ENCODE assay signal across 1 fruit fly cellular context in the genomic region with DNA sequence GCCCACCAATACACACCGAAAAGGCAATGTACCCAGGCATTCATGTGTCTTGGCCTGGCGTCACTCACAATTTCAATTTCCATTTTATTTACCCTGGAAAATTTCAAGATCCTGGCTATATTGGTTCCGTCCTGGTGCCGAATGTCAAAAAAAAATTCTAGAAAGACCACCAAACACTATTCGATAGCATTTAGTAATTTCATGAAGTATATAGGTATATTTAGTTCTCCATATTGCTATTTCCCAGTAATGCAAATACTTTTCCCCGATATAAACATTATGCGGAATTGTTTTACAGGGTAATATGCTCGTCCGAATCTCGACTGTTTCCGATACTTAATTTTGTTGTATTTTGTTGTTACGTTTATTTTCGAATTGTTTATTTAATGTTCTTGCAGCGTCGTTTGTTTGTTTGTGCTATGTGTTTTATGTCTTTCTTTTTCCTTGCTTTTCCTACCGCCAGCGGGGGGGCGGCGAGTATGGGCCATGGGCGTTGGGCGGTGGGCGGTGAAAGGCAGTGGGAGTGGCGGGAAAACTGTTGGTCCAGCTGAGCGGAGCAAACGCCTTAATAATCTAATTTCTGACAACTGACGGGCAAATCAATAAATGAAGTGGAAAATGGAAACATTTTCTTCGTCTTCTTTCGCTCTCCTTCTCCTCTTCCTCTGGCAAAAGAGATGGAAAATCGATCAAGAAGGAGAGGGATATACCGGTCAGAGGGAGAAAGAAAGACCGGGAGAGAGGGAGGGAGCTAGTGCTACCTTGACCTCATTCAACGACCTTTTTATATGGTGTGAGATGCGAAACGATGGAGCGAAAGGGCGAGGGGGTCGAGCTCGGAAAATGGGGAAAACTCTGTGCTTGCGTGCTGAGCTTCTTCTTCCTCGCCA.
TF ChIP-seq lines count a peak whose summit lies in the region.

No protein-coding gene starts in this region.

TF ChIP-seq in whole organism, embryonic, 481 proteins besides CTCF, POLR2A, EP300 and RAD21 (continued from another document and continues in another):
- TF ChIP-seq E2f1 (GFP tag; IDR thresholded peaks at IDR 0.05; lab: Robert Waterston, UW) (peak; percentile 42), jumu (GFP tag; optimal IDR thresholded peaks at IDR 0.05; lab: Kevin White, UChicago) (peak; percentile 28), Antp (GFP tag; optimal IDR thresholded peaks at IDR 0.05; lab: Kevin White, UChicago) (peak; percentile 42), salm (tag; optimal IDR thresholded peaks at IDR 0.05; lab: Kevin White, UChicago) (peak; percentile 2), Hr39 (optimal IDR thresholded peaks at IDR 0.05; lab: Kevin White, UChicago) (no peak), D19A (tag; optimal IDR thresholded peaks at IDR 0.05; lab: Kevin White, UChicago) (peak; percentile 36), gcm2 (GFP tag; optimal IDR thresholded peaks at IDR 0.05; lab: Kevin White, UChicago) (no peak), CG14667 (GFP tag; IDR thresholded peaks at IDR 0.05; lab: Robert Waterston, UW) (no peak), gce (GFP tag; IDR thresholded peaks at IDR 0.05; lab: Robert Waterston, UW) (0 out of 3 replicates have a peak, but pooled peaks have one; percentile 50), ci (GFP tag; IDR thresholded peaks at IDR 0.05; lab: Robert Waterston, UW) (peak; percentile 66; the same call in 2 of the 3 replicates), CG7372 (GFP tag; IDR thresholded peaks at IDR 0.05; lab: Robert Waterston, UW) (0 out of 2 replicates have a peak, but pooled peaks have one; percentile 35), CG10431 (GFP tag; optimal IDR thresholded peaks at IDR 0.05; lab: Kevin White, UChicago) (no peak), Dbx (GFP tag; IDR thresholded peaks at IDR 0.05; lab: Robert Waterston, UW) (0 out of 3 replicates have a peak, but pooled peaks have one; percentile 34), CG7556 (GFP tag; optimal IDR thresholded peaks at IDR 0.05; lab: Kevin White, UChicago) (peak; percentile 63), CG1647 (GFP tag; optimal IDR thresholded peaks at IDR 0.05; lab: Kevin White, UChicago) (peak; percentile 38), Ets65A (GFP tag; lab: Kevin White, UChicago) (peak; percentile 90), CG8765 (GFP tag; IDR thresholded peaks at IDR 0.05; lab: Robert Waterston, UW) (no peak), E2f2 (GFP tag; IDR thresholded peaks at IDR 0.05; lab: Robert Waterston, UW) (peak; percentile 38), caup (GFP tag; optimal IDR thresholded peaks at IDR 0.05; lab: Kevin White, UChicago; ENCODE audit: severe bottlenecking) (peak; percentile 51), CG17802 (tag; optimal IDR thresholded peaks at IDR 0.05; lab: Kevin White, UChicago) (no peak), CG12942 (GFP tag; optimal IDR thresholded peaks at IDR 0.05; lab: Kevin White, UChicago) (peak; percentile 13), CG3065 (GFP tag; optimal IDR thresholded peaks at IDR 0.05; lab: Kevin White, UChicago) (peak; percentile 66), CG12299 (tag; optimal IDR thresholded peaks at IDR 0.05; lab: Kevin White, UChicago) (peak; percentile 20), Opbp (GFP tag; IDR thresholded peaks at IDR 0.05; lab: Robert Waterston, UW; ENCODE audit: partially characterized antibody) (no peak), MESR4 (GFP tag; optimal IDR thresholded peaks at IDR 0.05; lab: Kevin White, UChicago) (no peak), C15 (GFP tag; IDR thresholded peaks at IDR 0.05; lab: Robert Waterston, UW) (no peak), nom (GFP tag; optimal IDR thresholded peaks at IDR 0.05; lab: Kevin White, UChicago) (no peak), Lim3 (GFP tag; IDR thresholded peaks at IDR 0.05; lab: Robert Waterston, UW) (no peak), dati (GFP tag; IDR thresholded peaks at IDR 0.05; lab: Robert Waterston, UW) (no peak), Lhr (GFP tag; optimal IDR thresholded peaks at IDR 0.05; lab: Kevin White, UChicago) (no peak), Neu2 (GFP tag; optimal IDR thresholded peaks at IDR 0.05; lab: Kevin White, UChicago; ENCODE audit: borderline replicate concordance) (no peak), ATbp (GFP tag; optimal IDR thresholded peaks at IDR 0.05; lab: Kevin White, UChicago) (peak; percentile 52), mirr (GFP tag; optimal IDR thresholded peaks at IDR 0.05; lab: Kevin White, UChicago) (no peak), Dfd (GFP tag; optimal IDR thresholded peaks at IDR 0.05; lab: Kevin White, UChicago) (peak in 1 of 2 experiments; percentile 18), CG4707 (GFP tag; optimal IDR thresholded peaks at IDR 0.05; lab: Kevin White, UChicago) (no peak), chinmo (GFP tag; IDR thresholded peaks at IDR 0.05; lab: Robert Waterston, UW; ENCODE audit: partially characterized antibody) (no peak), CG6791 (GFP tag; IDR thresholded peaks at IDR 0.05; lab: Robert Waterston, UW; ENCODE audit: partially characterized antibody) (no peak), CG10321 (GFP tag; IDR thresholded peaks at IDR 0.05; lab: Robert Waterston, UW) (no peak), unc-4 (GFP tag; IDR thresholded peaks at IDR 0.05; lab: Robert Waterston, UW; ENCODE audit: partially characterized antibody) (no peak), Vsx1 (GFP tag; optimal IDR thresholded peaks at IDR 0.05; lab: Kevin White, UChicago) (peak; percentile 8), Dp (GFP tag; optimal IDR thresholded peaks at IDR 0.05; lab: Kevin White, UChicago) (no peak), CG17186 (GFP tag; optimal IDR thresholded peaks at IDR 0.05; lab: Kevin White, UChicago) (no peak), CG7745 (tag; optimal IDR thresholded peaks at IDR 0.05; lab: Kevin White, UChicago) (no peak), Doc3 (GFP tag; IDR thresholded peaks at IDR 0.05; lab: Robert Waterston, UW; ENCODE audit: partially characterized antibody) (no peak), nau (GFP tag; optimal IDR thresholded peaks at IDR 0.05; lab: Kevin White, UChicago) (peak; percentile 46), CG9932 (GFP tag; IDR thresholded peaks at IDR 0.05; lab: Robert Waterston, UW) (0 out of 2 replicates have a peak, but pooled peaks have one; percentile 24), CG15011 (GFP tag; optimal IDR thresholded peaks at IDR 0.05; lab: Kevin White, UChicago) (peak; percentile 46), CG10959 (GFP tag; IDR thresholded peaks at IDR 0.05; lab: Robert Waterston, UW) (peak; percentile 49; the same call in 1 of the 2 replicates), pzg (GFP tag; optimal IDR thresholded peaks at IDR 0.05; lab: Kevin White, UChicago) (no peak), CG3281 (GFP tag; optimal IDR thresholded peaks at IDR 0.05; lab: Kevin White, UChicago) (peak; percentile 49), sens (GFP tag; lab: Kevin White, UChicago) (peak; percentile 96), BEAF-32 (GFP tag; optimal IDR thresholded peaks at IDR 0.05; lab: Kevin White, UChicago) (no peak), CHES-1-like (GFP tag; optimal IDR thresholded peaks at IDR 0.05; lab: Kevin White, UChicago) (peak; percentile 15), MBD-R2 (GFP tag; IDR thresholded peaks at IDR 0.05; lab: Robert Waterston, UW) (no peak; the same call in 1 of the 2 replicates), CG8388 (GFP tag; optimal IDR thresholded peaks at IDR 0.05; lab: Kevin White, UChicago) (peak; percentile 51), CG13624 (GFP tag; optimal IDR thresholded peaks at IDR 0.05; lab: Kevin White, UChicago) (peak; percentile 50), Dip3 (GFP tag; optimal IDR thresholded peaks at IDR 0.05; lab: Kevin White, UChicago) (peak; percentile 42), ato (GFP tag; IDR thresholded peaks at IDR 0.05; lab: Robert Waterston, UW; ENCODE audit: partially characterized antibody) (no peak), Atf3 (GFP tag; optimal IDR thresholded peaks at IDR 0.05; lab: Kevin White, UChicago) (peak; percentile 16), CG2199 (GFP tag; IDR thresholded peaks at IDR 0.05; lab: Robert Waterston, UW) (no peak), YL-1 (GFP tag; optimal IDR thresholded peaks at IDR 0.05; lab: Kevin White, UChicago) (no peak), Elba2 (GFP tag; optimal IDR thresholded peaks at IDR 0.05; lab: Kevin White, UChicago) (no peak), Abd-B (GFP tag; optimal IDR thresholded peaks at IDR 0.05; lab: Kevin White, UChicago) (peak; percentile 63), CG4820 (GFP tag; optimal IDR thresholded peaks at IDR 0.05; lab: Kevin White, UChicago) (peak; percentile 49), gfzf (GFP tag; optimal IDR thresholded peaks at IDR 0.05; lab: Kevin White, UChicago) (no peak), h (optimal IDR thresholded peaks at IDR 0.05; lab: Kevin White, UChicago) (no peak), ab (GFP tag; optimal IDR thresholded peaks at IDR 0.05; lab: Kevin White, UChicago) (peak; percentile 10), ken (GFP tag; IDR thresholded peaks at IDR 0.05; lab: Robert Waterston, UW) (peak; percentile 34; the same call in 1 of the 3 replicates), CG8290 (GFP tag; optimal IDR thresholded peaks at IDR 0.05; lab: Kevin White, UChicago) (no peak), CG8290 (tag; optimal IDR thresholded peaks at IDR 0.05; lab: Kevin White, UChicago) (peak in 1 of 2 experiments; percentile 34), Chrac-16 (GFP tag; optimal IDR thresholded peaks at IDR 0.05; lab: Kevin White, UChicago) (peak; percentile 50), CG17385 (GFP tag; optimal IDR thresholded peaks at IDR 0.05; lab: Kevin White, UChicago) (peak; percentile 30), CG6854 (GFP tag; optimal IDR thresholded peaks at IDR 0.05; lab: Kevin White, UChicago) (peak; percentile 24), pita (GFP tag; optimal IDR thresholded peaks at IDR 0.05; lab: Kevin White, UChicago) (no peak), CG6272 (GFP tag; IDR thresholded peaks at IDR 0.05; lab: Robert Waterston, UW) (no peak), bbx (GFP tag; IDR thresholded peaks at IDR 0.05; lab: Robert Waterston, UW; ENCODE audit: partially characterized antibody) (no peak), CG12744 (GFP tag; optimal IDR thresholded peaks at IDR 0.05; lab: Kevin White, UChicago) (no peak), Drgx (GFP tag; IDR thresholded peaks at IDR 0.05; lab: Robert Waterston, UW) (peak; percentile 59; the same call in 1 of the 2 replicates), CG9817 (tag; optimal IDR thresholded peaks at IDR 0.05; lab: Kevin White, UChicago) (peak; percentile 27), zfh1 (GFP tag; IDR thresholded peaks at IDR 0.05; lab: Robert Waterston, UW) (peak; percentile 75), HHEX (GFP tag; optimal IDR thresholded peaks at IDR 0.05; lab: Kevin White, UChicago) (peak; percentile 40), lab (GFP tag; optimal IDR thresholded peaks at IDR 0.05; lab: Kevin White, UChicago) (peak; percentile 74), Dref (GFP tag; IDR thresholded peaks at IDR 0.05; lab: Robert Waterston, UW) (no peak), ara (GFP tag; IDR thresholded peaks at IDR 0.05; lab: Robert Waterston, UW) (no peak), ind (GFP tag; optimal IDR thresholded peaks at IDR 0.05; lab: Kevin White, UChicago) (peak; percentile 57), CG8478 (optimal IDR thresholded peaks at IDR 0.05; lab: Kevin White, UChicago) (no peak), ewg (GFP tag; optimal IDR thresholded peaks at IDR 0.05; lab: Kevin White, UChicago) (peak; percentile 49), NC2β (GFP tag; optimal IDR thresholded peaks at IDR 0.05; lab: Kevin White, UChicago) (peak; percentile 42), ems (GFP tag; optimal IDR thresholded peaks at IDR 0.05; lab: Kevin White, UChicago) (peak; percentile 56), CG11560 (tag; IDR thresholded peaks at IDR 0.05; lab: Robert Waterston, UW) (no peak), disco-r (GFP tag; optimal IDR thresholded peaks at IDR 0.05; lab: Kevin White, UChicago) (no peak), HmgZ (tag; optimal IDR thresholded peaks at IDR 0.05; lab: Kevin White, UChicago) (no peak), exex (tag; optimal IDR thresholded peaks at IDR 0.05; lab: Kevin White, UChicago) (no peak), H15 (GFP tag; IDR thresholded peaks at IDR 0.05; lab: Robert Waterston, UW) (0 out of 3 replicates have a peak, but pooled peaks have one; percentile 22), ac (GFP tag; optimal IDR thresholded peaks at IDR 0.05; lab: Kevin White, UChicago) (no peak), Taf1 (GFP tag; IDR thresholded peaks at IDR 0.05; lab: Robert Waterston, UW) (no peak), slou (GFP tag; optimal IDR thresholded peaks at IDR 0.05; lab: Kevin White, UChicago) (peak; percentile 21), CG30403 (GFP tag; optimal IDR thresholded peaks at IDR 0.05; lab: Kevin White, UChicago) (peak; percentile 68), CG4404 (GFP tag; IDR thresholded peaks at IDR 0.05; lab: Robert Waterston, UW) (peak; percentile 33; the same call in 1 of the 2 replicates), Poxn (GFP tag; IDR thresholded peaks at IDR 0.05; lab: Robert Waterston, UW) (no peak), CG9609 (GFP tag; optimal IDR thresholded peaks at IDR 0.05; lab: Kevin White, UChicago) (peak; percentile 46), CG7987 (GFP tag; optimal IDR thresholded peaks at IDR 0.05; lab: Kevin White, UChicago) (no peak), CG7786 (GFP tag; optimal IDR thresholded peaks at IDR 0.05; lab: Kevin White, UChicago) (peak; percentile 67), ERR (GFP tag; optimal IDR thresholded peaks at IDR 0.05; lab: Kevin White, UChicago) (no peak), CG11247 (GFP tag; IDR thresholded peaks at IDR 0.05; lab: Robert Waterston, UW) (no peak), toy (GFP tag; IDR thresholded peaks at IDR 0.05; lab: Robert Waterston, UW) (no peak), corto (GFP tag; optimal IDR thresholded peaks at IDR 0.05; lab: Kevin White, UChicago) (no peak), kah (GFP tag; optimal IDR thresholded peaks at IDR 0.05; lab: Kevin White, UChicago) (no peak), Meics (GFP tag; optimal IDR thresholded peaks at IDR 0.05; lab: Kevin White, UChicago) (peak; percentile 57), CG12219 (GFP tag; optimal IDR thresholded peaks at IDR 0.05; lab: Kevin White, UChicago) (peak; percentile 22), row (GFP tag; IDR thresholded peaks at IDR 0.05; lab: Robert Waterston, UW) (peak; percentile 92), CG10366 (GFP tag; IDR thresholded peaks at IDR 0.05; lab: Robert Waterston, UW) (peak; percentile 51; the same call in 1 of the 2 replicates), cad (GFP tag; optimal IDR thresholded peaks at IDR 0.05; lab: Kevin White, UChicago) (no peak), Trl (optimal IDR thresholded peaks at IDR 0.05; lab: Kevin White, UChicago) (no peak), Trl (GFP tag; optimal IDR thresholded peaks at IDR 0.05; lab: Kevin White, UChicago) (peak; percentile 68), CG32532 (GFP tag; IDR thresholded peaks at IDR 0.05; lab: Robert Waterston, UW) (peak; percentile 35; the same call in 1 of the 2 replicates), BtbVII (GFP tag; optimal IDR thresholded peaks at IDR 0.05; lab: Kevin White, UChicago) (no peak), CG11456 (GFP tag; IDR thresholded peaks at IDR 0.05; lab: Robert Waterston, UW) (no peak), CG11398 (GFP tag; optimal IDR thresholded peaks at IDR 0.05; lab: Kevin White, UChicago) (no peak), GATAe (GFP tag; conservative IDR thresholded peaks at IDR 0.05; lab: Robert Waterston, UW) (no peak)
